Worm (Caenorhabditis elegans) whole organism, young adult: ENCODE results near the gene mpst-4.

ENCODE experiments used
- C06A6.2 ChIP-seq: fragments of 200-800 bp; sonication (Bioruptor generic); conservative IDR thresholded peaks from 2 replicates; pipeline ENCODE4 v1.3.6; 2022; ENCODE audit warnings: missing genetic modification characterization, missing compliant biosample characterization
- C17E4.6 ChIP-seq: fragments of 200-800 bp; sonication (Bioruptor generic); IDR thresholded peaks from 2 replicates; pipeline ENCODE4 v1.3.6; 2022; ENCODE audit warnings: missing genetic modification reagents, missing genetic modification characterization, missing compliant biosample characterization
- D2030.7 ChIP-seq: fragments of 200-800 bp; sonication (Bioruptor generic); IDR thresholded peaks from 2 replicates; pipeline ENCODE4 v1.3.6; 2022; ENCODE audit warnings: missing genetic modification reagents, missing genetic modification characterization, missing compliant biosample characterization
- F52B5.7 ChIP-seq: sonication (generic microtip); optimal IDR thresholded peaks from 2 replicates; lab custom pipeline; 2016; ENCODE audit warnings: mild to moderate bottlenecking, missing genetic modification characterization, missing compliant biosample characterization
- Y53F4B.3 ChIP-seq: fragments of 200-800 bp; sonication (Bioruptor generic); IDR thresholded peaks from 2 replicates; pipeline ENCODE4 v1.3.6; 2022; ENCODE audit warnings: missing genetic modification reagents, missing genetic modification characterization, missing compliant biosample characterization
- ets-4 ChIP-seq: fragments of 200-800 bp; sonication (Bioruptor generic); optimal IDR thresholded peaks from 2 replicates; lab custom pipeline; 2018; ENCODE audit warnings: mild to moderate bottlenecking, missing genetic modification characterization, missing compliant biosample characterization
- nfyb-1 ChIP-seq: fragments of 200-800 bp; sonication (Bioruptor generic); IDR thresholded peaks from 2 replicates; pipeline ENCODE4 v1.3.6; 2022; ENCODE audit warnings: missing genetic modification reagents, missing genetic modification characterization, missing compliant biosample characterization
- nhr-179 ChIP-seq: sonication (generic microtip); optimal IDR thresholded peaks from 2 replicates; lab custom pipeline; 2016; ENCODE audit warnings: mild to moderate bottlenecking, missing genetic modification characterization, missing compliant biosample characterization
- nhr-90 ChIP-seq: sonication (generic microtip); optimal IDR thresholded peaks from 2 replicates; lab custom pipeline; 2016; ENCODE audit warnings: missing genotype, mild to moderate bottlenecking, missing genetic modification characterization, missing compliant biosample characterization
- unc-62 ChIP-seq: fragments of 150-350 bp; optimal IDR thresholded peaks from 2 replicates; lab custom pipeline; 2014; ENCODE audit warnings: missing biosample characterization, missing genetic modification reagents, missing genetic modification characterization

DNA sequence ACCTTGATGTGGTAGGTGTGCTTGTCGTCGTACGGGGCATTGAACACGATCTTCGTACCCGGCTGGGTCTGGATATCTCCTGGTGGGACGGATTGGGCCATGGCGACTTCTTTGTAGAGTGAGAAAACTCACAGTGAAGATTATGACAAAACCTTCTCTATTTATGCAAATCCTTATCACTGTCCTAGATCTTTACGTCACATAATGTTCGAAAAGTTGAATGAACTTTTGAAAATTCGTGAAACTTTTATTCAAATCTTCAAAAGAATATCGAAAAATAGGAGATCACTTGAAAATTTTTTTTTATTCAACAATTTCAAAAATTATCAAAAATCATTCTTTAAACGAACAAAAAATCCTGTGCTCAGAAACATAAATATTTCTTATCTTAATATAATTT lies 29.3 kb upstream of the mpst-4 start, which contains the start of gene msp-33:
- TF ChIP-seq unc-62 (GFP tag; lab: Kevin White, UChicago) (no peak), Y53F4B.3 (GFP tag; lab: Robert Waterston, UW) (no peak), C06A6.2 (no peak), C17E4.6 (no peak), F52B5.7 (tag; lab: Kevin White, UChicago) (no peak), nhr-179 (tag; lab: Kevin White, UChicago) (no peak), nfyb-1 (GFP tag; lab: Robert Waterston, UW) (no peak), nhr-90 (tag; lab: Kevin White, UChicago) (no peak), D2030.7 (GFP tag; lab: Robert Waterston, UW) (no peak), ets-4 (GFP tag; lab: Kevin White, UChicago) (no peak)
